Worm (Caenorhabditis elegans) whole organism, L1 larva: ENCODE results near the gene hlh-34.

Source experiments
- C04F5.9 ChIP-seq: sonication (generic microtip); optimal IDR thresholded peaks from 2 replicates; lab custom pipeline; 2016; ENCODE audit warnings: missing genetic modification characterization, missing compliant biosample characterization
- C34B4.2 ChIP-seq: sonication (generic microtip); optimal IDR thresholded peaks from 2 replicates; lab custom pipeline; 2017; ENCODE audit warnings: mild to moderate bottlenecking, missing genetic modification characterization, missing compliant biosample characterization
- F16B12.6 ChIP-seq: fragments of 150-350 bp; optimal IDR thresholded peaks from 2 replicates; lab custom pipeline; 2014; ENCODE audit warnings: missing biosample characterization, missing genetic modification characterization
- Y116A8C.19 ChIP-seq: sonication (generic microtip); optimal IDR thresholded peaks from 2 replicates; lab custom pipeline; 2016; ENCODE audit warnings: missing compliant biosample characterization, missing genetic modification characterization, borderline replicate concordance
- alr-1 ChIP-seq: fragments of 200-800 bp; sonication (Bioruptor generic); optimal IDR thresholded peaks from 2 replicates; lab custom pipeline; 2018; ENCODE audit warnings: borderline replicate concordance, mild to moderate bottlenecking, missing genetic modification characterization, missing compliant biosample characterization
- ama-1 ChIP-seq: fragments of 150-350 bp; optimal IDR thresholded peaks from 2 replicates; lab custom pipeline; 2014
- ceh-82 ChIP-seq, 3 experiments: fragments of 150-350 bp in 1 of 3; sonication (generic microtip) in 2 of 3; optimal IDR thresholded peaks; 2 replicates each; lab custom pipeline; 2014 to 2017; ENCODE audit warnings: missing biosample characterization in 3 of 3, missing genetic modification characterization in 3 of 3
- ceh-88 ChIP-seq: fragments of 200-800 bp; sonication (Bioruptor generic); IDR thresholded peaks from 2 replicates; pipeline ENCODE4 v1.3.6; 2022; ENCODE audit warnings: missing genetic modification characterization, missing compliant biosample characterization
- ceh-90 ChIP-seq: sonication (generic microtip); optimal IDR thresholded peaks from 2 replicates; lab custom pipeline; 2016; ENCODE audit warnings: missing genetic modification characterization, missing compliant biosample characterization
- dpl-1 ChIP-seq, 3 experiments: fragments of 150-350 bp in 2 of 3; sonication (generic microtip) in 1 of 3; optimal IDR thresholded peaks; 2 replicates each; lab custom pipeline; 2014 to 2017; ENCODE audit warnings: missing biosample characterization in 3 of 3, missing genetic modification characterization in 3 of 3, missing genetic modification reagents in 3 of 3
- dsc-1 ChIP-seq: sonication (generic microtip); optimal IDR thresholded peaks from 2 replicates; lab custom pipeline; 2016; ENCODE audit warnings: mild to moderate bottlenecking, missing genetic modification characterization, missing compliant biosample characterization
- egl-27 ChIP-seq, 2 experiments: fragments of 150-350 bp in 1 of 2; sonication (generic microtip); optimal IDR thresholded peaks; 3 replicates each; lab custom pipeline; 2017 to 2018; ENCODE audit warnings: missing biosample characterization in 2 of 2, missing genetic modification characterization in 2 of 2, missing genetic modification reagents in 2 of 2
- elt-2 ChIP-seq: sonication (generic microtip); optimal IDR thresholded peaks from 2 replicates; lab custom pipeline; 2016; ENCODE audit warnings: missing genetic modification characterization, mild to moderate bottlenecking, inconsistent platforms, missing compliant biosample characterization, missing genetic modification reagents
- fkh-10 ChIP-seq: sonication (generic microtip); optimal IDR thresholded peaks from 2 replicates; lab custom pipeline; 2017; ENCODE audit warnings: missing biosample characterization, missing genetic modification reagents, missing genetic modification characterization
- fkh-4 ChIP-seq: sonication (generic microtip); optimal IDR thresholded peaks from 2 replicates; lab custom pipeline; 2016; ENCODE audit warnings: missing compliant biosample characterization, missing genetic modification characterization, borderline replicate concordance
- fos-1 ChIP-seq: fragments of 150-350 bp; optimal IDR thresholded peaks from 2 replicates; lab custom pipeline; 2014; ENCODE audit warnings: missing biosample characterization, missing genetic modification characterization
- hpl-2 ChIP-seq: fragments of 150-350 bp; optimal IDR thresholded peaks from 2 replicates; lab custom pipeline; 2014; ENCODE audit warnings: missing biosample characterization, missing genetic modification reagents, missing genetic modification characterization
- irx-1 ChIP-seq: sonication (generic microtip); optimal IDR thresholded peaks from 2 replicates; lab custom pipeline; 2016; ENCODE audit warnings: missing genetic modification characterization, missing compliant biosample characterization
- isw-1 ChIP-seq: fragments of 200-800 bp; sonication (Bioruptor generic); IDR thresholded peaks from 2 replicates; pipeline ENCODE4 v1.3.6; 2022; ENCODE audit warnings: missing genetic modification characterization, missing compliant biosample characterization
- jun-1 ChIP-seq: fragments of 150-350 bp; optimal IDR thresholded peaks from 2 replicates; lab custom pipeline; 2014; ENCODE audit warnings: missing biosample characterization, missing genetic modification reagents, missing genetic modification characterization
- lin-13 ChIP-seq: fragments of 150-350 bp; optimal IDR thresholded peaks from 2 replicates; lab custom pipeline; 2014; ENCODE audit warnings: missing biosample characterization, missing genetic modification reagents, missing genetic modification characterization
- lin-14 ChIP-seq: fragments of 200-800 bp; sonication (Bioruptor generic); optimal IDR thresholded peaks from 2 replicates; lab custom pipeline; 2018; ENCODE audit warnings: mild to moderate bottlenecking, missing genetic modification characterization, moderate library complexity, missing compliant biosample characterization
- lin-15B ChIP-seq: fragments of 150-350 bp; sonication (generic microtip); optimal IDR thresholded peaks from 3 replicates; lab custom pipeline; 2014; ENCODE audit warnings: missing biosample characterization, missing genetic modification characterization
- lin-35 ChIP-seq, 2 experiments: fragments of 150-350 bp; optimal IDR thresholded peaks; 2 replicates each; lab custom pipeline; 2014; ENCODE audit warnings: missing biosample characterization in 2 of 2, missing genetic modification characterization in 2 of 2, missing genetic modification reagents in 2 of 2
- mep-1 ChIP-seq: fragments of 150-350 bp; optimal IDR thresholded peaks from 2 replicates; lab custom pipeline; 2014; ENCODE audit warnings: missing biosample characterization, missing genetic modification characterization
- nhr-11 ChIP-seq: fragments of 150-350 bp; optimal IDR thresholded peaks from 2 replicates; lab custom pipeline; 2014; ENCODE audit warnings: missing biosample characterization, missing genetic modification characterization
- nhr-12 ChIP-seq: sonication (generic microtip); optimal IDR thresholded peaks from 2 replicates; lab custom pipeline; 2017; ENCODE audit warnings: missing biosample characterization, missing genetic modification characterization
- nhr-19 ChIP-seq: fragments of 200-800 bp; sonication (Bioruptor generic); conservative IDR thresholded peaks from 2 replicates; pipeline ENCODE4 v1.3.6; 2022; ENCODE audit warnings: missing genetic modification characterization, missing compliant biosample characterization
- nhr-20 ChIP-seq: sonication (generic microtip); optimal IDR thresholded peaks from 2 replicates; lab custom pipeline; 2016; ENCODE audit warnings: mild to moderate bottlenecking, missing genetic modification characterization, missing compliant biosample characterization
- nhr-237 ChIP-seq: fragments of 150-350 bp; optimal IDR thresholded peaks from 2 replicates; lab custom pipeline; 2014; ENCODE audit warnings: missing biosample characterization, missing genetic modification characterization
- nhr-47 ChIP-seq: sonication (generic microtip); optimal IDR thresholded peaks from 2 replicates; lab custom pipeline; 2016; ENCODE audit warnings: mild to moderate bottlenecking, missing genetic modification characterization, moderate library complexity, missing compliant biosample characterization
- nhr-71 ChIP-seq: sonication (generic microtip); optimal IDR thresholded peaks from 2 replicates; lab custom pipeline; 2016; ENCODE audit warnings: mild to moderate bottlenecking, missing genetic modification characterization, moderate library complexity, missing compliant biosample characterization
- nhr-84 ChIP-seq: sonication (generic microtip); optimal IDR thresholded peaks from 2 replicates; lab custom pipeline; 2017; ENCODE audit warnings: missing biosample characterization, missing genetic modification characterization
- nhr-85 ChIP-seq: sonication (generic microtip); peaks from one replicate; lab custom pipeline; 2016; ENCODE audit warnings: missing genetic modification characterization, inconsistent platforms, missing compliant biosample characterization
- pag-3 ChIP-seq: sonication (generic microtip); optimal IDR thresholded peaks from 2 replicates; lab custom pipeline; 2017; ENCODE audit warnings: missing genetic modification characterization, mild to moderate bottlenecking, missing compliant biosample characterization, antibody characterized with exemption, borderline replicate concordance; ENCODE audit not compliant: insufficient read depth
- pax-3 ChIP-seq: fragments of 200-800 bp; sonication (Bioruptor generic); optimal IDR thresholded peaks from 2 replicates; lab custom pipeline; 2018; ENCODE audit warnings: mild to moderate bottlenecking, missing genetic modification characterization, moderate library complexity, missing compliant biosample characterization
- pqm-1 ChIP-seq: sonication (generic microtip); optimal IDR thresholded peaks from 3 replicates; lab custom pipeline; 2017; ENCODE audit warnings: missing biosample characterization, missing genetic modification characterization
- rnt-1 ChIP-seq: sonication (generic microtip); optimal IDR thresholded peaks from 2 replicates; lab custom pipeline; 2016; ENCODE audit warnings: mild to moderate bottlenecking, missing genetic modification characterization, moderate library complexity, missing compliant biosample characterization
- skn-1 ChIP-seq: fragments of 150-350 bp; optimal IDR thresholded peaks from 2 replicates; lab custom pipeline; 2014; ENCODE audit warnings: missing biosample characterization, missing genetic modification characterization
- snu-23 ChIP-seq: sonication (generic microtip); optimal IDR thresholded peaks from 2 replicates; lab custom pipeline; 2016; ENCODE audit warnings: missing genetic modification characterization, missing compliant biosample characterization
- tbx-2 ChIP-seq: sonication (generic microtip); optimal IDR thresholded peaks from 2 replicates; lab custom pipeline; 2016; ENCODE audit warnings: missing genetic modification characterization, missing compliant biosample characterization
- unc-130 ChIP-seq: fragments of 150-350 bp; optimal IDR thresholded peaks from 2 replicates; lab custom pipeline; 2017; ENCODE audit warnings: missing biosample characterization, missing genetic modification characterization, inconsistent platforms
- unc-62 ChIP-seq: fragments of 150-350 bp; optimal IDR thresholded peaks from 2 replicates; lab custom pipeline; 2014; ENCODE audit warnings: missing biosample characterization, missing genetic modification reagents, missing genetic modification characterization
- unc-86 ChIP-seq: sonication (generic microtip); optimal IDR thresholded peaks from 2 replicates; lab custom pipeline; 2016; ENCODE audit warnings: missing genetic modification characterization, missing compliant biosample characterization
- unc-98 ChIP-seq: fragments of 200-800 bp; sonication (Bioruptor generic); IDR thresholded peaks from 2 replicates; pipeline ENCODE4 v1.3.6; 2022; ENCODE audit warnings: missing genetic modification characterization, missing compliant biosample characterization
- zag-1 ChIP-seq: fragments of 150-350 bp; optimal IDR thresholded peaks from 2 replicates; lab custom pipeline; 2014; ENCODE audit warnings: missing biosample characterization, missing genetic modification characterization
- ztf-11 ChIP-seq, 2 experiments: sonication (generic microtip); optimal IDR thresholded peaks; 2 replicates each; lab custom pipeline; 2016 to 2017; ENCODE audit warnings: missing genetic modification characterization in 2 of 2, missing biosample characterization in 1 of 2, missing compliant biosample characterization in 1 of 2
- ztf-4 ChIP-seq: fragments of 150-350 bp; optimal IDR thresholded peaks from 2 replicates; lab custom pipeline; 2014; ENCODE audit warnings: missing biosample characterization, missing genetic modification characterization

Gene hlh-34

DNA sequence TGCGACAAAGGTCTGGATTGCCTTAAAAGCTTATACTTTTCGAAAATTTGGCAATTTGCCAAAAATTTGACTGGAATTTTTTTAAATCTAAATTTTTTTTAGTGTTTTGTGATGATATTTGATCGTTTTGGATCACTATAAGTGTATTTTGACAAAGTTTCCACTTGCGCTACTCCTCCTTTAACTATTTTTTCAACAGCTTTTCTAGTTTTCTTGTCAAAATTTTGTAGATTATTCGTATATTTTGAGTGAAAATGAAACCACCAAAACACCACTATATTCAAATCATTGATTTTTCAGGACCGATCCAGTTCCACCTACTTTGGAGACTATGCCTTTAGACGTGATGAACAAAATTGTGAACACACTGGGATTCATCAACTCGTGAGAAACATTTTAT, 18.4 kb upstream of the hlh-34 start, which contains the start of gene fbxa-181:
fbxa-181 (plus strand) TSS at position 301 of the 400 bp plus-strand sequence.
- no peak for TF ChIP-seq ama-1
- TF ChIP-seq snu-23 (GFP tag; lab: Kevin White, UChicago), result no peak
- TF ChIP-seq unc-86 (tag; lab: Kevin White, UChicago), result no peak
- no peak for TF ChIP-seq pax-3 (tag; lab: Kevin White, UChicago)
- TF ChIP-seq jun-1 (tag; lab: Kevin White, UChicago), result no peak
- no peak for TF ChIP-seq ceh-88 (GFP tag; lab: Robert Waterston, UW)
- TF ChIP-seq fkh-4, result no peak
- TF ChIP-seq ztf-4 (tag; lab: Kevin White, UChicago), result no peak
- TF ChIP-seq lin-15B, result no peak
- no peak for TF ChIP-seq nhr-237 (tag; lab: Kevin White, UChicago)
- no peak for TF ChIP-seq nhr-84
- no peak for TF ChIP-seq skn-1 (tag; lab: Kevin White, UChicago)
- TF ChIP-seq dsc-1 (tag; lab: Kevin White, UChicago), result no peak
- no peak for TF ChIP-seq isw-1 (GFP tag; lab: Robert Waterston, UW)
- no peak for TF ChIP-seq fos-1 (tag; lab: Kevin White, UChicago)
- TF ChIP-seq nhr-19 (GFP tag; lab: Robert Waterston, UW), result no peak
- TF ChIP-seq nhr-85, result no peak
- TF ChIP-seq nhr-11, result no peak
- no peak for TF ChIP-seq C34B4.2 (tag; lab: Kevin White, UChicago)
- no peak for TF ChIP-seq ztf-11 (tag; optimal IDR thresholded peaks at IDR 0.05; lab: Kevin White, UChicago)

DNA sequence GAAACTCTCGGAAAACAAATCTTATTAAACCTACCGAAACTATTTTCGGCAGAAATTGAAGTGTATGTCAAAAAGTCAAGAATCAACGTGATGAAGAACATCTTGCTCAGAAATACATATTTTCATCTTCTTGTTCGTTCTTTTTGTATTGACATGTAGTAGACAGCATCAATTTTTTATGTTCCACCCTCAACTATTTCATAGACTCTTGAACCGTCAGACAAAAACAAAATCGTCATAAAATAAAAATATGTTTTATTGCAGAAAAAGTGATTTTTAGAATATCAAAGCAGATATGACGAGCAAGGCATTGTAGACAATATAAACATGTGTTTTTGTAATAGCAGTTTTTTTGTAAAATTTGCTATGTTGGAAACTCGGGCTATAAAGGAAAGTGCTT, 17.6 kb upstream of the hlh-34 start, which contains the start of gene F35E12.2:
F35E12.2 (minus strand) TSS at position 101 of the 400 bp plus-strand sequence.
- no peak for TF ChIP-seq egl-27 (tag; optimal IDR thresholded peaks at IDR 0.05; lab: Kevin White, UChicago)
- no peak for TF ChIP-seq C04F5.9
- no peak for TF ChIP-seq lin-13 (GFP tag; lab: Kevin White, UChicago)
- no peak for TF ChIP-seq F16B12.6 (tag; lab: Kevin White, UChicago)
- no peak for TF ChIP-seq fkh-10 (GFP tag; lab: Kevin White, UChicago)
- TF ChIP-seq Y116A8C.19 (tag; lab: Kevin White, UChicago), result no peak

DNA sequence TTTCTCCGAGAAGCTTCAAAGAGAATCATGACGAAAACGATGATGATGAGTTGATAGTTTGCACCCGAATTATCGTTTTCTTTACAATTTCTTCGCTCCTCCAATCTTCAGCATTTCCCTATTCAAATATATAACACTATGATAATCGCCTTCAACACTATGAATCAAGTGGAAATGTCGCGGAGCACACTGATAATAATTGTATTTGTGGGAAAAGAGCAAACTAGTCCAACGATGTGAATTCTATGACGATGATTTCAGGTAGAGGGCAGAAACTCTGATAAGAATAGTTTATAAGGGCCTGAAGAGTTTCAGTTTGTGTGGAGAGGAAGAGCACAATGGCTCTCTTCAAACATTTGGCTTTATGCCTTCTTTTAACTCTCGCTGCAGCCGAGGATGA, 9.3 kb upstream of the hlh-34 start, which contains the start of gene T01D3.6:
T01D3.6 (plus strand) TSS at position 294 of the 400 bp plus-strand sequence.
- peak; percentile 29 for TF ChIP-seq pax-3 (tag; lab: Kevin White, UChicago)
- TF ChIP-seq elt-2, result peak; percentile 79
- TF ChIP-seq nhr-85, result peak; percentile 10
- TF ChIP-seq mep-1 (tag; lab: Kevin White, UChicago), result no peak
- TF ChIP-seq irx-1, result no peak
- TF ChIP-seq ceh-82 (tag; optimal IDR thresholded peaks at IDR 0.05; lab: Kevin White, UChicago), result no peak
- no peak for TF ChIP-seq nhr-20 (tag; lab: Kevin White, UChicago)
- TF ChIP-seq nhr-12, result no peak
- TF ChIP-seq egl-27 (tag; optimal IDR thresholded peaks at IDR 0.05; lab: Kevin White, UChicago), result no peak
- TF ChIP-seq pqm-1, result peak; percentile 32
- no peak for TF ChIP-seq hpl-2 (GFP tag; lab: Kevin White, UChicago)
- TF ChIP-seq ceh-90 (tag; lab: Kevin White, UChicago), result no peak
- TF ChIP-seq unc-130 (tag; lab: Kevin White, UChicago), result no peak
- peak in 1 of 2 experiments; percentile 24 for TF ChIP-seq lin-35 (GFP tag; optimal IDR thresholded peaks at IDR 0.05; lab: Kevin White, UChicago)

DNA sequence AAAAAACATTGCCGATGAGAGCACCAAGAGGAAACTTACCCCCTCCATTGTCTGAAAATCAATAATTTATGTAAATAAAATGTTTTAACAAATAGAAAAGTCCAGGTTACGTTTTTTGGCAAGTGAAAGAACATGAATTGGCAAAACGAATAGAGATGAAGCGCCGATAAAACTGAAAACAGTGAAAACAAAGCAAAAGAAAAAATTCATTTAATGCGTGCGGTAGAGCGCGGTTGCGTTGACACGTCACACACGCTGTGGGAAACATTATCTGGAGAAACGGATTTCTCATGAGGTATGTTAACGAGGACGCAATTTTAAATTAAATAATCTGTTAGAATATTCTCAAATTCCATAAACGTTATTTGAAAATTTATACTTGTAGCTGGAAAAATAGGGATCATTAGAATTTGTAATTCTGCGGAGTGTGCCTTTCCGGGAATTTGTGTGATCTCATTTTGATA, 8.1 kb upstream of the hlh-34 start, which contains the start of gene zipt-9:
zipt-9 (minus strand) TSS at position 51 of the 464 bp plus-strand sequence.
- TF ChIP-seq dpl-1 (GFP tag; optimal IDR thresholded peaks at IDR 0.05; lab: Kevin White, UChicago) (peak; percentile 67 to 84 (median 77)), alr-1 (tag; lab: Kevin White, UChicago) (no peak), unc-98 (GFP tag; lab: Robert Waterston, UW) (peak; percentile 86), unc-62 (GFP tag; lab: Kevin White, UChicago) (no peak), lin-14 (peak; percentile 90), fos-1 (tag; lab: Kevin White, UChicago) (peak; percentile 65), ceh-82 (tag; optimal IDR thresholded peaks at IDR 0.05; lab: Kevin White, UChicago) (peak; percentile 74 to 87 (median 79)), rnt-1 (tag; lab: Kevin White, UChicago) (peak; percentile 94), pag-3 (tag; lab: Kevin White, UChicago) (no peak), nhr-71 (tag; lab: Kevin White, UChicago) (peak; percentile 93), unc-130 (tag; lab: Kevin White, UChicago) (peak; percentile 51), tbx-2 (tag; lab: Kevin White, UChicago) (peak; percentile 82), zag-1 (tag; lab: Kevin White, UChicago) (no peak), nhr-47 (tag; lab: Kevin White, UChicago) (peak; percentile 91)
